Worm (Caenorhabditis elegans) whole organism, late embryonic: ENCODE data around the gene Y46G5A.47.

Source experiments
- ceh-14 ChIP-seq: sonication (generic microtip); optimal IDR thresholded peaks from 2 replicates; lab custom pipeline; 2016; ENCODE audit warnings: missing genotype, missing genetic modification characterization, missing compliant biosample characterization
- ceh-18 ChIP-seq: sonication (generic microtip); optimal IDR thresholded peaks from 2 replicates; lab custom pipeline; 2016; ENCODE audit warnings: missing genetic modification characterization, missing compliant biosample characterization
- ceh-2 ChIP-seq: sonication (generic microtip); optimal IDR thresholded peaks from 2 replicates; lab custom pipeline; 2016; ENCODE audit warnings: missing genotype, missing genetic modification characterization, missing compliant biosample characterization
- ceh-6 ChIP-seq: fragments of 200-800 bp; sonication (Bioruptor generic); optimal IDR thresholded peaks from 2 replicates; lab custom pipeline; 2018; ENCODE audit warnings: mild to moderate bottlenecking, missing genetic modification characterization, missing compliant biosample characterization
- che-1 ChIP-seq: sonication (generic microtip); optimal IDR thresholded peaks from 2 replicates; lab custom pipeline; 2016; ENCODE audit warnings: mild to moderate bottlenecking, missing genetic modification characterization, missing compliant biosample characterization
- fkh-10 ChIP-seq: fragments of 150-350 bp; optimal IDR thresholded peaks from 2 replicates; lab custom pipeline; 2014; ENCODE audit warnings: missing biosample characterization, missing genetic modification reagents, missing genetic modification characterization
- hlh-15 ChIP-seq: sonication (generic microtip); optimal IDR thresholded peaks from 2 replicates; lab custom pipeline; 2016; ENCODE audit warnings: missing genetic modification characterization, missing compliant biosample characterization
- hlh-8 ChIP-seq: sonication (generic microtip); optimal IDR thresholded peaks from 2 replicates; lab custom pipeline; 2016; ENCODE audit warnings: missing genotype, missing genetic modification characterization, missing compliant biosample characterization
- pha-4 ChIP-seq: fragments of 150-350 bp; optimal IDR thresholded peaks from 2 replicates; lab custom pipeline; 2018; ENCODE audit warnings: missing biosample characterization, missing genetic modification reagents, missing genetic modification characterization
- pros-1 ChIP-seq: fragments of 150-350 bp; optimal IDR thresholded peaks from 2 replicates; lab custom pipeline; 2014; ENCODE audit warnings: missing biosample characterization, missing genetic modification reagents, missing genetic modification characterization
- ref-2 ChIP-seq: sonication (generic microtip); optimal IDR thresholded peaks from 2 replicates; lab custom pipeline; 2016; ENCODE audit warnings: missing genetic modification characterization, missing compliant biosample characterization
- sdc-2 ChIP-seq: sonication (generic microtip); optimal IDR thresholded peaks from 2 replicates; lab custom pipeline; 2016; ENCODE audit warnings: missing genotype, missing genetic modification characterization, missing compliant biosample characterization
- zip-5 ChIP-seq: sonication (generic microtip); optimal IDR thresholded peaks from 2 replicates; lab custom pipeline; 2016; ENCODE audit warnings: missing genetic modification characterization, missing compliant biosample characterization

Gene Y46G5A.47

DNA sequence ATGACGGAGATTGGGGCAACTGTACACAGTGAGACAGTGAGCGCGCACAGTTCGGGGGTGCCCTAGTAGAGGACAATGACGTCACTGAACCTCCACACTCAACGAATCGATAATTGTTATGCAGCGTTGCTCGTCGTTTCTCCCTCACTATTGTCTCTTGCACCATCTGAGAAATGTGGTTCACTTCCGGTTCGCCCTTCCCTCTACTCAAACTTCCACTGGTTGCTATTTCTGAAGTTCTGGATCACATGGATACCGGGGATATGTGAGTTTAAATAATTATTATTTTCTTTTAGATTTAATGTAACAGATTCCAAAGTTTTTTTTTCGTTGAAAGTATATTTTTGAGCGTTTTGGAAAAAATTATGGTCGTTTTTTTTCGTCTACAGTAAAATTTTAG lies 48.9 kb downstream of the Y46G5A.47 start, which contains the start of the genes Y46G5A.7 and Y46G5A.8:
TSS of gene Y46G5A.7 (minus strand) at position 153 of the 400 bp plus-strand sequence.
TSS of gene Y46G5A.8 (plus strand) at position 159 of the 400 bp plus-strand sequence.
- TF ChIP-seq sdc-2 (tag; lab: Kevin White, UChicago) (no peak), ref-2 (tag; lab: Kevin White, UChicago) (no peak), che-1 (tag; lab: Kevin White, UChicago) (no peak), ceh-2 (tag; lab: Kevin White, UChicago) (no peak), fkh-10 (GFP tag; lab: Kevin White, UChicago) (no peak), ceh-14 (tag; lab: Kevin White, UChicago) (no peak), pha-4 (tag; lab: Kevin White, UChicago) (no peak), pros-1 (tag; lab: Kevin White, UChicago) (no peak), zip-5 (tag; lab: Kevin White, UChicago) (no peak), hlh-15 (no peak), hlh-8 (tag; lab: Kevin White, UChicago) (no peak), ceh-18 (tag; lab: Kevin White, UChicago) (no peak), ceh-6 (no peak)
- TF ChIP-seq, all 69 proteins: peak for 0
